Fruit fly (Drosophila melanogaster): ENCODE data around the gene Cht11.

Gene Cht11

DNA sequence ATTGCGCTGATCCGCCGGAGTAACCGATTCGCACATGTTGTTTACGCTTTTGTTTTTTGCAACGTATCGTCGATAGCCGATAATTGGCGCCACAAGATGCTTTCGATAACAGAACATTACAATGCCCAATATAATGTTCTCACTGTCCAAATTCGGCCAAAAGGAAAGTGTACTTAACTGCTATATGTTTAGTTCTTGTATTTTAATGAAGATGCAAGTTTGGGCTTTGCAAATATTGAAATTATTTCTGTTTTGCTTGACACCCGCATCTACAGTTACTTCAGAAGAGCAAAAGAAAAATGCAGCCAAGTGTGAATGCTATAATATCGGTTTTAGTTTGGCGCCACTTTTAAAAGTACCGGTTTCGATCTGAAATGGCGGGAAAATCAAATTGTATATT, 3.3 kb upstream of the Cht11 start (continued):
- peak; percentile 86 for TF ChIP-seq Nf-YC (tag; optimal IDR thresholded peaks at IDR 0.05)
- peak; percentile 90 for TF ChIP-seq CG4854 (GFP tag; optimal IDR thresholded peaks at IDR 0.05)
- TF ChIP-seq CG7963 (GFP tag; IDR thresholded peaks at IDR 0.05; ENCODE audit: partially characterized antibody) = no peak
- TF ChIP-seq Awh (GFP tag; IDR thresholded peaks at IDR 0.05) = peak; percentile 81
- peak; percentile 74 for TF ChIP-seq CG18011 (GFP tag; optimal IDR thresholded peaks at IDR 0.05)
- peak; percentile 80 for TF ChIP-seq ap (GFP tag; IDR thresholded peaks at IDR 0.05)
- peak; percentile 78 for TF ChIP-seq sd (tag; optimal IDR thresholded peaks at IDR 0.05)
- peak; percentile 67 for TF ChIP-seq Nf-YB (GFP tag; optimal IDR thresholded peaks at IDR 0.05)
- TF ChIP-seq CG3726 (GFP tag; IDR thresholded peaks at IDR 0.05) = peak; percentile 80
- peak; percentile 90 for TF ChIP-seq CG11247 (GFP tag; IDR thresholded peaks at IDR 0.05)
- TF ChIP-seq fru (optimal IDR thresholded peaks at IDR 0.05) = no peak
- TF ChIP-seq YL-1 (GFP tag; optimal IDR thresholded peaks at IDR 0.05) = peak; percentile 46
- TF ChIP-seq CG7786 (GFP tag; optimal IDR thresholded peaks at IDR 0.05) = peak; percentile 92
- TF ChIP-seq CG34224 (GFP tag; IDR thresholded peaks at IDR 0.05; ENCODE audit: partially characterized antibody) = 0 out of 3 replicates have a peak, but pooled peaks have one; percentile 35
- TF ChIP-seq Ssrp (tag; optimal IDR thresholded peaks at IDR 0.05) = peak; percentile 90
- peak; percentile 83 for TF ChIP-seq CG11695 (GFP tag; IDR thresholded peaks at IDR 0.05)
- TF ChIP-seq gcm2 (GFP tag; optimal IDR thresholded peaks at IDR 0.05) = peak; percentile 72
- peak; percentile 85 to 92 for TF ChIP-seq Hr51 (GFP tag; optimal IDR thresholded peaks at IDR 0.05)
- TF ChIP-seq CG8089 (GFP tag; optimal IDR thresholded peaks at IDR 0.05) = peak; percentile 87
- peak; percentile 64 for TF ChIP-seq Nf-YA (GFP tag; IDR thresholded peaks at IDR 0.05)
- no peak; the same call in 2 of the 3 replicates for TF ChIP-seq zen2 (GFP tag; IDR thresholded peaks at IDR 0.05; ENCODE audit: partially characterized antibody)
- TF ChIP-seq CG5180 (GFP tag; optimal IDR thresholded peaks at IDR 0.05) = peak; percentile 58
- TF ChIP-seq sr (GFP tag; IDR thresholded peaks at IDR 0.05) = peak; percentile 10; the same call in 1 of the 3 replicates
- no peak for TF ChIP-seq Doc3 (GFP tag; IDR thresholded peaks at IDR 0.05; ENCODE audit: partially characterized antibody)
- TF ChIP-seq pita (GFP tag; optimal IDR thresholded peaks at IDR 0.05) = no peak
- no peak for TF ChIP-seq hb (GFP tag; IDR thresholded peaks at IDR 0.05; ENCODE audit: partially characterized antibody)
- TF ChIP-seq Six4 (GFP tag; optimal IDR thresholded peaks at IDR 0.05) = peak; percentile 86
- peak; percentile 91 for TF ChIP-seq CG10147 (GFP tag; optimal IDR thresholded peaks at IDR 0.05)
- peak; percentile 82 for TF ChIP-seq kay (GFP tag; optimal IDR thresholded peaks at IDR 0.05)
- TF ChIP-seq Meics (GFP tag; optimal IDR thresholded peaks at IDR 0.05) = peak; percentile 93
- TF ChIP-seq CG4820 (GFP tag; optimal IDR thresholded peaks at IDR 0.05) = peak; percentile 89
- peak; percentile 79 for TF ChIP-seq sqz (GFP tag; optimal IDR thresholded peaks at IDR 0.05)
- TF ChIP-seq Doc2 (GFP tag; IDR thresholded peaks at IDR 0.05) = no peak
- TF ChIP-seq gem (tag; optimal IDR thresholded peaks at IDR 0.05) = peak; percentile 95
- no peak for TF ChIP-seq CG2129 (GFP tag; IDR thresholded peaks at IDR 0.05; ENCODE audit: partially characterized antibody)
- TF ChIP-seq D19B (GFP tag; optimal IDR thresholded peaks at IDR 0.05) = peak; percentile 83
- TF ChIP-seq CG11696 (GFP tag; IDR thresholded peaks at IDR 0.05) = peak; percentile 51; the same call in 1 of the 2 replicates
- TF ChIP-seq Atf6 (GFP tag; IDR thresholded peaks at IDR 0.05) = peak; percentile 88
- TF ChIP-seq HLH4C (GFP tag; IDR thresholded peaks at IDR 0.05; ENCODE audit: partially characterized antibody) = peak; percentile 60; the same call in 2 of the 3 replicates
- peak; percentile 91 for TF ChIP-seq ci (GFP tag; IDR thresholded peaks at IDR 0.05)
- peak; percentile 85 for TF ChIP-seq CG30431 (GFP tag; optimal IDR thresholded peaks at IDR 0.05)
- no peak for TF ChIP-seq crol (GFP tag; IDR thresholded peaks at IDR 0.05)
- peak; percentile 62 for TF ChIP-seq CG1024 (GFP tag; IDR thresholded peaks at IDR 0.05)
- peak; percentile 66 for TF ChIP-seq dimm (GFP tag; IDR thresholded peaks at IDR 0.05)
- TF ChIP-seq slou (GFP tag; optimal IDR thresholded peaks at IDR 0.05) = peak; percentile 82
- TF ChIP-seq CG3847 (GFP tag; IDR thresholded peaks at IDR 0.05) = peak; percentile 87
- no peak for TF ChIP-seq Lpt (GFP tag; optimal IDR thresholded peaks at IDR 0.05)
- peak; percentile 61 for TF ChIP-seq psq (GFP tag; optimal IDR thresholded peaks at IDR 0.05)
- TF ChIP-seq CG10654 (GFP tag; optimal IDR thresholded peaks at IDR 0.05) = peak; percentile 90
- TF ChIP-seq toy (GFP tag; IDR thresholded peaks at IDR 0.05) = peak; percentile 52; the same call in 1 of the 2 replicates
- peak; percentile 82 for TF ChIP-seq Hr3 (GFP tag; optimal IDR thresholded peaks at IDR 0.05)
